In the genomic region with DNA sequence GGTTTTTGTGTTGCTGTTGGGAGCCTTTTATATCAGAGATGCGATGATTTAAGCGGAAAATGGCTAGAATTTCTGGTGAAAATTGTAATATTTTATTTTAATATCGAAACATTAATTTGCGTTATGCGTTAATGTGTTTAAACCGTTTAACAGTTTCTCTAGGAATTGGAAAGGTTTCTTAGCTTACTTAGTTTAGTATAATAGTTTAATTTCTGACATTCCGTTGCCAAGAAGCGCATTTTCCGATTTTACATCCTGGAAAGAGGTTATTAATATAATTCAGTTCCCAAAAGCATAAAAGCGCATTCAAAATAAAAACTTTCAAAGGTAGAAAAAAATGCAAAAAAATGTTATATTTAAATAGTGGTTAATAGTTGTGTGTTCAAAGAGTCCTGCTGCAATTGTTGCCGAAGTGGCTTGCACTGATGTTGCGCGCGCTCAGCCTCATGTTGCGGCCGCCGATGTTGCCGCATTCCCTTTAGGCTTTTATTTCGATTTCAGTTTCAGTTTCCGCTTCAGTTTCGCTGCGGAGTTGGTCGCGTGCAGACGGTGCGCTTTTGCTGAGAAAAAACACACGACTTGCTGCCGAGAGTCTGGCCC, we compare ENCODE assay signal across 2 fruit fly cellular contexts.
A peak's percentile ranks its signal among the peaks of the same experiment; 100 is the strongest.
TF ChIP-seq lines count a peak whose summit lies in the region.

Gene tbc, plus strand, starts transcription at position 504 of the 600 bp plus-strand sequence.

- no peak for TF ChIP-seq CTCF in whole organism, embryonic (GFP tag; optimal IDR thresholded peaks at IDR 0.05; lab: Kevin White, UChicago)

TF ChIP-seq in whole organism, embryonic, 481 proteins besides CTCF, POLR2A, EP300 and RAD21:
- TF ChIP-seq CG6854 (GFP tag; optimal IDR thresholded peaks at IDR 0.05; lab: Kevin White, UChicago), result no peak
- TF ChIP-seq MESR4 (GFP tag; optimal IDR thresholded peaks at IDR 0.05; lab: Kevin White, UChicago), result no peak
- TF ChIP-seq kah (GFP tag; optimal IDR thresholded peaks at IDR 0.05; lab: Kevin White, UChicago), result no peak
- TF ChIP-seq knrl (GFP tag; IDR thresholded peaks at IDR 0.05; lab: Robert Waterston, UW; ENCODE audit: partially characterized antibody), result no peak
- TF ChIP-seq CG11504 (tag; optimal IDR thresholded peaks at IDR 0.05; lab: Kevin White, UChicago), result peak; percentile 99
- no peak for TF ChIP-seq usp (GFP tag; optimal IDR thresholded peaks at IDR 0.05; lab: Kevin White, UChicago)
- no peak for TF ChIP-seq caup (GFP tag; optimal IDR thresholded peaks at IDR 0.05; lab: Kevin White, UChicago; ENCODE audit: severe bottlenecking)
- no peak for TF ChIP-seq CG8359 (GFP tag; optimal IDR thresholded peaks at IDR 0.05; lab: Kevin White, UChicago; ENCODE audit: borderline replicate concordance)
- no peak for TF ChIP-seq CG3281 (GFP tag; optimal IDR thresholded peaks at IDR 0.05; lab: Kevin White, UChicago)
- TF ChIP-seq HHEX (GFP tag; optimal IDR thresholded peaks at IDR 0.05; lab: Kevin White, UChicago), result no peak
- no peak for TF ChIP-seq tna (GFP tag; IDR thresholded peaks at IDR 0.05; lab: Robert Waterston, UW; ENCODE audit: partially characterized antibody)
- peak; percentile 77 for TF ChIP-seq Sry-β (GFP tag; optimal IDR thresholded peaks at IDR 0.05; lab: Kevin White, UChicago)
- no peak for TF ChIP-seq kay (GFP tag; optimal IDR thresholded peaks at IDR 0.05; lab: Kevin White, UChicago)
- no peak for TF ChIP-seq Dip2 (GFP tag; IDR thresholded peaks at IDR 0.05; lab: Robert Waterston, UW)
- TF ChIP-seq CG16779 (GFP tag; IDR thresholded peaks at IDR 0.05; lab: Robert Waterston, UW), result 0 out of 2 replicates have a peak, but pooled peaks have one; percentile 22

TF ChIP-seq in whole organism, wandering third instar larva, 38 proteins besides CTCF, POLR2A, EP300 and RAD21:
- no peak for TF ChIP-seq dl (GFP tag; optimal IDR thresholded peaks at IDR 0.05; lab: Kevin White, UChicago; ENCODE audit: insufficient read depth in 1 of 2, partially characterized antibody in 2 of 2)
- no peak for TF ChIP-seq N (GFP tag; optimal IDR thresholded peaks at IDR 0.05; lab: Kevin White, UChicago)
- TF ChIP-seq CG32264 (GFP tag; optimal IDR thresholded peaks at IDR 0.05; lab: Kevin White, UChicago), result no peak
- TF ChIP-seq Abd-B (GFP tag; optimal IDR thresholded peaks at IDR 0.05; lab: Kevin White, UChicago), result no peak
- peak; percentile 51 for TF ChIP-seq Myc (optimal IDR thresholded peaks at IDR 0.05; lab: Kevin White, UChicago)
- no peak for TF ChIP-seq lola (GFP tag; optimal IDR thresholded peaks at IDR 0.05; lab: Kevin White, UChicago)
